Fruit fly (Drosophila melanogaster) whole organism, embryonic: ENCODE measurements around the gene CG11771.

ENCODE experiments used
- Antp ChIP-seq: fragments of 200-800 bp; sonication (Bioruptor generic); optimal IDR thresholded peaks from 3 replicates; lab custom pipeline; 2016; ENCODE audit warnings: missing biosample characterization, missing genetic modification characterization
- B-H1 ChIP-seq: fragments of 200-800 bp; sonication (Bioruptor generic); IDR thresholded peaks from 3 replicates; pipeline ENCODE4 v1.3.6; 2022; ENCODE audit warnings: missing biosample characterization, missing genetic modification characterization
- Bdp1 ChIP-seq: fragments of 200-800 bp; sonication (Bioruptor generic); optimal IDR thresholded peaks from 3 replicates; lab custom pipeline; 2016; ENCODE audit warnings: missing biosample characterization, missing genetic modification characterization
- C15 ChIP-seq: fragments of 200-800 bp; sonication (Bioruptor generic); IDR thresholded peaks from 3 replicates; pipeline ENCODE4 v1.3.6; 2022; ENCODE audit warnings: missing biosample characterization, missing genetic modification characterization
- CG10267 ChIP-seq: fragments of 200-800 bp; sonication (Bioruptor generic); optimal IDR thresholded peaks from 2 replicates; lab custom pipeline; 2018; ENCODE audit warnings: missing biosample characterization, mild to moderate bottlenecking, missing genetic modification characterization, moderate library complexity
- CG12104 ChIP-seq: fragments of 200-800 bp; sonication (Bioruptor generic); optimal IDR thresholded peaks from 3 replicates; lab custom pipeline; 2016; ENCODE audit warnings: missing biosample characterization, missing genetic modification characterization
- CG13287 ChIP-seq: fragments of 200-800 bp; sonication (Bioruptor generic); IDR thresholded peaks from 2 replicates; pipeline ENCODE4 v1.3.6; 2022; ENCODE audit warnings: missing biosample characterization, missing genetic modification characterization; ENCODE audit not compliant: partially characterized antibody
- CG13424 ChIP-seq: fragments of 200-800 bp; sonication (Bioruptor generic); optimal IDR thresholded peaks from 2 replicates; lab custom pipeline; 2019; ENCODE audit warnings: missing biosample characterization, mild to moderate bottlenecking, missing genetic modification characterization, moderate library complexity
- CG13894 ChIP-seq: fragments of 200-800 bp; sonication (Bioruptor generic); optimal IDR thresholded peaks from 3 replicates; lab custom pipeline; 2018; ENCODE audit warnings: missing biosample characterization, mild to moderate bottlenecking, missing genetic modification characterization, moderate library complexity
- CG14667 ChIP-seq: fragments of 200-800 bp; sonication (Bioruptor generic); IDR thresholded peaks from 2 replicates; pipeline ENCODE4 v1.3.6; 2022; ENCODE audit warnings: missing biosample characterization, missing genetic modification characterization
- CG14860 ChIP-seq: fragments of 200-800 bp; sonication (Bioruptor generic); IDR thresholded peaks from 3 replicates; pipeline ENCODE4 v1.3.6; 2022; ENCODE audit warnings: missing biosample characterization, missing genetic modification characterization; ENCODE audit not compliant: partially characterized antibody
- CG15601 ChIP-seq: fragments of 200-800 bp; sonication (Bioruptor generic); optimal IDR thresholded peaks from 3 replicates; lab custom pipeline; 2019; ENCODE audit warnings: missing biosample characterization, mild to moderate bottlenecking, missing genetic modification characterization, moderate library complexity
- CG17802 ChIP-seq: fragments of 200-800 bp; sonication (Bioruptor generic); optimal IDR thresholded peaks from 2 replicates; lab custom pipeline; 2018; ENCODE audit warnings: missing biosample characterization, mild to moderate bottlenecking, missing genetic modification characterization, moderate library complexity
- CG2120 ChIP-seq: fragments of 200-800 bp; sonication (Bioruptor generic); optimal IDR thresholded peaks from 3 replicates; lab custom pipeline; 2016; ENCODE audit warnings: missing biosample characterization, missing genetic modification characterization
- CG32532 ChIP-seq: fragments of 200-800 bp; sonication (Bioruptor generic); IDR thresholded peaks from 2 replicates; pipeline ENCODE4 v1.3.6; 2022; ENCODE audit warnings: missing biosample characterization, missing genetic modification characterization
- CG6654 ChIP-seq: fragments of 200-800 bp; sonication (Bioruptor generic); optimal IDR thresholded peaks from 2 replicates; lab custom pipeline; 2017; ENCODE audit warnings: missing biosample characterization, mild to moderate bottlenecking, missing genetic modification characterization
- CG7357 ChIP-seq: fragments of 200-800 bp; sonication (Bioruptor generic); IDR thresholded peaks from 3 replicates; pipeline ENCODE4 v1.3.6; 2022; ENCODE audit warnings: missing biosample characterization, missing genetic modification characterization
- CG7928 ChIP-seq: fragments of 200-800 bp; sonication (Bioruptor generic); optimal IDR thresholded peaks from 2 replicates; lab custom pipeline; 2017; ENCODE audit warnings: missing biosample characterization, mild to moderate bottlenecking, missing genetic modification characterization
- CG8478 ChIP-seq: fragments of >200 bp; optimal IDR thresholded peaks from 2 replicates; lab custom pipeline; 2018
- CkIIα-i1 ChIP-seq: fragments of 200-800 bp; sonication (Bioruptor generic); IDR thresholded peaks from 2 replicates; pipeline ENCODE4 v1.3.6; 2022; ENCODE audit warnings: missing biosample characterization, missing genetic modification characterization
- Deaf1 ChIP-seq: fragments of 200-800 bp; optimal IDR thresholded peaks from 3 replicates; lab custom pipeline; 2019; ENCODE audit warnings: missing biosample characterization, mild to moderate bottlenecking, missing genetic modification characterization, moderate library complexity
- Dek ChIP-seq: fragments of 200-800 bp; sonication (Bioruptor generic); optimal IDR thresholded peaks from 3 replicates; lab custom pipeline; 2019; ENCODE audit warnings: missing biosample characterization, mild to moderate bottlenecking, missing genetic modification characterization, moderate library complexity
- Dref ChIP-seq: fragments of 200-800 bp; sonication (Bioruptor generic); IDR thresholded peaks from 2 replicates; pipeline ENCODE4 v1.3.6; 2022; ENCODE audit warnings: missing biosample characterization, missing genetic modification characterization
- ERR ChIP-seq: fragments of 200-800 bp; sonication (Bioruptor generic); optimal IDR thresholded peaks from 2 replicates; lab custom pipeline; 2016; ENCODE audit warnings: missing biosample characterization, missing genetic modification characterization
- HLH4C ChIP-seq: fragments of 200-800 bp; sonication (Bioruptor generic); IDR thresholded peaks from 3 replicates; pipeline ENCODE4 v1.3.6; 2022; ENCODE audit warnings: missing biosample characterization, missing genetic modification characterization; ENCODE audit not compliant: partially characterized antibody
- Hr39 ChIP-seq: fragments of >200 bp; optimal IDR thresholded peaks from 2 replicates; lab custom pipeline; 2017
- NC2β ChIP-seq: fragments of 200-800 bp; sonication (Bioruptor generic); optimal IDR thresholded peaks from 2 replicates; lab custom pipeline; 2016; ENCODE audit warnings: missing biosample characterization, missing genetic modification characterization
- Opbp ChIP-seq: fragments of 200-800 bp; sonication (Bioruptor generic); IDR thresholded peaks from 3 replicates; pipeline ENCODE4 v1.3.6; 2022; ENCODE audit warnings: missing biosample characterization, missing genetic modification characterization; ENCODE audit not compliant: partially characterized antibody
- Stat92E ChIP-seq, 3 experiments: fragments of >200 bp in 2 of 3; fragments of 200-800 bp in 1 of 3; sonication (Bioruptor generic) in 1 of 3; optimal IDR thresholded peaks; 2 replicates each; lab custom pipeline; 2017 to 2019; ENCODE audit warnings: missing biosample characterization in 3 of 3, missing genetic modification characterization in 3 of 3, mild to moderate bottlenecking in 1 of 3, moderate library complexity in 1 of 3
- ac ChIP-seq: fragments of 200-800 bp; sonication (Bioruptor generic); optimal IDR thresholded peaks from 3 replicates; lab custom pipeline; 2017; ENCODE audit warnings: missing biosample characterization, mild to moderate bottlenecking, missing genetic modification characterization
- aop ChIP-seq: fragments of 200-800 bp; sonication (Bioruptor generic); IDR thresholded peaks from 2 replicates; pipeline ENCODE4 v1.3.6; 2022; ENCODE audit warnings: missing biosample characterization, missing genetic modification characterization
- bsh ChIP-seq, 2 experiments: fragments of 200-800 bp; sonication (Bioruptor generic); optimal IDR thresholded peaks; 2 replicates each; lab custom pipeline; 2017 to 2018; ENCODE audit warnings: mild to moderate bottlenecking in 2 of 2, missing biosample characterization in 2 of 2, missing genetic modification characterization in 2 of 2, moderate library complexity in 1 of 2
- cato ChIP-seq: fragments of 200-800 bp; sonication (Bioruptor generic); optimal IDR thresholded peaks from 2 replicates; lab custom pipeline; 2016; ENCODE audit warnings: missing biosample characterization, missing genetic modification characterization, borderline replicate concordance
- disco-r ChIP-seq: fragments of 200-800 bp; sonication (Bioruptor generic); optimal IDR thresholded peaks from 2 replicates; lab custom pipeline; 2016; ENCODE audit warnings: missing biosample characterization, missing genetic modification characterization
- emc ChIP-seq: fragments of 200-800 bp; sonication (Bioruptor generic); optimal IDR thresholded peaks from 2 replicates; lab custom pipeline; 2016; ENCODE audit warnings: missing biosample characterization, missing genetic modification characterization
- eyg ChIP-seq: fragments of 200-800 bp; sonication (Bioruptor generic); optimal IDR thresholded peaks from 3 replicates; lab custom pipeline; 2016; ENCODE audit warnings: missing biosample characterization, missing genetic modification characterization
- fd102C ChIP-seq: fragments of 200-800 bp; sonication (Bioruptor generic); optimal IDR thresholded peaks from 2 replicates; lab custom pipeline; 2018; ENCODE audit warnings: missing biosample characterization, mild to moderate bottlenecking, missing genetic modification characterization, moderate library complexity
- ham ChIP-seq: fragments of 200-800 bp; sonication (Bioruptor generic); IDR thresholded peaks from 2 replicates; pipeline ENCODE4 v1.3.6; 2022; ENCODE audit warnings: missing biosample characterization, missing genetic modification characterization
- hkb ChIP-seq, 2 experiments: fragments of 200-800 bp in 1 of 2; fragments of >200 bp in 1 of 2; sonication (Bioruptor generic) in 1 of 2; IDR thresholded peaks in 1 of 2; optimal IDR thresholded peaks in 1 of 2; 2 replicates each; pipeline versions ENCODE4 v1.3.6 to Lab custom; 2017 to 2022; ENCODE audit warnings: missing biosample characterization in 1 of 2, missing genetic modification characterization in 1 of 2
- ind ChIP-seq: fragments of 200-800 bp; sonication (Bioruptor generic); optimal IDR thresholded peaks from 3 replicates; lab custom pipeline; 2016; ENCODE audit warnings: missing biosample characterization, missing genetic modification characterization
- kay ChIP-seq: fragments of 200-800 bp; sonication (Bioruptor generic); optimal IDR thresholded peaks from 2 replicates; lab custom pipeline; 2016; ENCODE audit warnings: missing biosample characterization, missing genetic modification characterization
- org-1 ChIP-seq: fragments of 200-800 bp; sonication (Bioruptor generic); optimal IDR thresholded peaks from 2 replicates; lab custom pipeline; 2017; ENCODE audit warnings: missing biosample characterization, missing genetic modification characterization
- pfk ChIP-seq: fragments of 200-800 bp; sonication (Bioruptor generic); optimal IDR thresholded peaks from 2 replicates; lab custom pipeline; 2018; ENCODE audit warnings: missing biosample characterization, mild to moderate bottlenecking, missing genetic modification characterization, moderate library complexity
- sd ChIP-seq: fragments of 200-800 bp; sonication (Bioruptor generic); optimal IDR thresholded peaks from 3 replicates; lab custom pipeline; 2018; ENCODE audit warnings: missing biosample characterization, mild to moderate bottlenecking, missing genetic modification characterization, moderate library complexity
- sisA ChIP-seq: fragments of 200-800 bp; sonication (Bioruptor generic); IDR thresholded peaks from 2 replicates; pipeline ENCODE4 v1.3.6; 2022; ENCODE audit warnings: missing biosample characterization, missing genetic modification characterization
- slbo ChIP-seq: fragments of 200-800 bp; sonication (Bioruptor generic); IDR thresholded peaks from 2 replicates; pipeline ENCODE4 v1.3.6; 2022; ENCODE audit warnings: missing biosample characterization, missing genetic modification characterization
- sr ChIP-seq: fragments of 200-800 bp; sonication (Bioruptor generic); IDR thresholded peaks from 3 replicates; pipeline ENCODE4 v1.3.6; 2022; ENCODE audit warnings: missing biosample characterization, missing genetic modification characterization
- tup ChIP-seq: fragments of 200-800 bp; sonication (Bioruptor generic); optimal IDR thresholded peaks from 2 replicates; lab custom pipeline; 2016; ENCODE audit warnings: missing biosample characterization, mild to moderate bottlenecking, missing genetic modification characterization, moderate library complexity
- vnd ChIP-seq: fragments of 200-800 bp; sonication (Bioruptor generic); IDR thresholded peaks from 3 replicates; pipeline ENCODE4 v1.3.6; 2022; ENCODE audit warnings: missing biosample characterization, missing genetic modification characterization; ENCODE audit not compliant: partially characterized antibody

Gene CG11771

DNA sequence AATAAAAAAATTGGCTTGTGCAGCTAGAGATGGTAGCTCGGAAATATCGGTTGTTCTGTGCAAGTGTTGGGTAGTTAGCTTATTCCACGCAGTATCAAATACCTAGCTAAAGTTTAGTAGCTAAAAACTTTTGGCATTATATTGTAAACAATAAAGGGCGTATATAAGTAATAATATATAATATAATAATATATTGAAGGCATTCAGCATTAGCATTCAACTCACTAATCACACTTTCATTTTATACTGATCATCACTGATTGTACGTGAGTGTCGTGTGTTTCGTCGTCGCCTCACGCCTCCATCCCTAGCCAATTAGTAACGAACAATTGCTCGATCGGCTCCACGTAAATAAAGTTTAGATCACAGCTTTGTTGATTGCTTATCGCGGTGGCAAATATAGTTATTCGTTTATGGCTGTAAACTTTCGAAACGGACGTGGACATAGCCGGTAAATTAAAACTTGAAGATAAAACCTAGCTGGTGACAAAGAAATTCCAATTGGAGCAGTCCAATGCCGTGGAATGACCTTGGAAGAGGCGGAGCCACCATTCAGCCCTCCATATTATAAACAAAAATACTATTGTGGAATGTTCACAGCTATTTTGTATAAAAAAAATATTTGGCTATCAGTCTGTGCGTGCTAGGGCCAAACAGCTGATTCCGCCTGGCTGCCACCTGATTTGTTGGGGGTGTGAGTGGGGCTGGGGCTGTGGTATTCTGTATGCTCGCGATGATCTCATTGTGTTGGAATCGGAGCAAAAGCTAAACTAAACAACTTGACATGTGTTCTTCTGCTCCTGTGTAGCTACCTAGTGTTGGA is 13.8 kb upstream of the CG11771 start, which contains the start of the genes PIG-S, sud1 and CG11168:
TSS of gene PIG-S (minus strand) at position 51 of the 823 bp plus-strand sequence.
TSS of gene sud1 (minus strand) at position 51 of the 823 bp plus-strand sequence.
TSS of gene CG11168 (plus strand) at position 293 of the 823 bp plus-strand sequence.
- peak; percentile 38 for TF ChIP-seq CG7928
- TF ChIP-seq aop = no peak
- TF ChIP-seq sisA (GFP tag; lab: Robert Waterston, UW) = peak; percentile 47; the same call in 1 of the 2 replicates
- TF ChIP-seq sr = no peak
- peak; percentile 59 for TF ChIP-seq CG14667 (GFP tag; lab: Robert Waterston, UW)
- TF ChIP-seq C15 (GFP tag; lab: Robert Waterston, UW) = no peak
- peak; percentile 10 for TF ChIP-seq Antp (GFP tag; lab: Kevin White, UChicago)
- no peak for TF ChIP-seq ac (GFP tag; lab: Kevin White, UChicago)
- TF ChIP-seq cato = peak; percentile 5
- TF ChIP-seq CG17802 (tag; lab: Kevin White, UChicago) = no peak
- peak; percentile 44; the same call in 1 of the 3 replicates for TF ChIP-seq CG7357 (GFP tag; lab: Robert Waterston, UW)
- TF ChIP-seq ind (GFP tag; lab: Kevin White, UChicago) = peak; percentile 73
- no peak for TF ChIP-seq CG8478 (lab: Kevin White, UChicago)
- no peak for TF ChIP-seq fd102C
- TF ChIP-seq Dref = 0 out of 2 replicates have a peak, but pooled peaks have one; percentile 23
- no peak for TF ChIP-seq Deaf1
- no peak for TF ChIP-seq hkb (optimal IDR thresholded peaks at IDR 0.05; lab: Kevin White, UChicago)
- 0 out of 2 replicates have a peak, but pooled peaks have one; percentile 11 for TF ChIP-seq hkb (GFP tag; IDR thresholded peaks at IDR 0.05; lab: Robert Waterston, UW)
- TF ChIP-seq sd (tag; lab: Kevin White, UChicago) = peak; percentile 94
- TF ChIP-seq CG15601 = no peak
- TF ChIP-seq NC2β (GFP tag; lab: Kevin White, UChicago) = no peak
- TF ChIP-seq CG13287 = peak; percentile 97
- TF ChIP-seq Stat92E (GFP tag; optimal IDR thresholded peaks at IDR 0.05; lab: Kevin White, UChicago) = no peak
- no peak for TF ChIP-seq ham (GFP tag; lab: Robert Waterston, UW)
- TF ChIP-seq CkIIα-i1 (GFP tag; lab: Robert Waterston, UW) = no peak
- no peak for TF ChIP-seq kay (GFP tag; lab: Kevin White, UChicago)
- TF ChIP-seq slbo (GFP tag; lab: Robert Waterston, UW) = peak; percentile 88
- TF ChIP-seq ERR (GFP tag; lab: Kevin White, UChicago) = no peak
- no peak for TF ChIP-seq pfk (GFP tag; lab: Kevin White, UChicago)
- TF ChIP-seq Opbp = peak; percentile 79
- TF ChIP-seq HLH4C (GFP tag; lab: Robert Waterston, UW) = peak; percentile 89
- TF ChIP-seq Bdp1 (GFP tag; lab: Kevin White, UChicago) = no peak
- no peak; the same call in 2 of the 3 replicates for TF ChIP-seq B-H1 (GFP tag; lab: Robert Waterston, UW)
- no peak for TF ChIP-seq eyg (GFP tag; lab: Kevin White, UChicago)
- peak; percentile 58 for TF ChIP-seq CG32532
- no peak for TF ChIP-seq tup (GFP tag; lab: Kevin White, UChicago)
- peak in 1 of 2 experiments; percentile 63 for TF ChIP-seq bsh (GFP tag; optimal IDR thresholded peaks at IDR 0.05; lab: Kevin White, UChicago)
- no peak for TF ChIP-seq Hr39 (lab: Kevin White, UChicago)
- TF ChIP-seq vnd (GFP tag; lab: Robert Waterston, UW) = peak; percentile 95
- TF ChIP-seq CG6654 (GFP tag; lab: Kevin White, UChicago) = no peak
- TF ChIP-seq disco-r (GFP tag; lab: Kevin White, UChicago) = no peak
- TF ChIP-seq org-1 = no peak
- TF ChIP-seq CG13894 (tag; lab: Kevin White, UChicago) = no peak
- TF ChIP-seq CG2120 (GFP tag; lab: Kevin White, UChicago) = peak; percentile 48
- peak; percentile 68 for TF ChIP-seq CG13424 (tag; lab: Kevin White, UChicago)
- peak; percentile 94 for TF ChIP-seq CG14860 (GFP tag; lab: Robert Waterston, UW)
- TF ChIP-seq CG10267 (tag; lab: Kevin White, UChicago) = peak; percentile 72
- no peak for TF ChIP-seq CG12104 (GFP tag; lab: Kevin White, UChicago)
- no peak for TF ChIP-seq emc (GFP tag; lab: Kevin White, UChicago)
- peak; percentile 72 for TF ChIP-seq Dek (tag; lab: Kevin White, UChicago)
